Fruit fly (Drosophila melanogaster) Kc167 (cell line): ENCODE results near the gene Ask1.

Source experiments
- Sin3A ChIP-seq: fragments of >200 bp; optimal IDR thresholded peaks from 2 replicates; lab custom pipeline; 2018; ENCODE audit warnings: missing external identifiers
- h ChIP-seq: fragments of >200 bp; optimal IDR thresholded peaks from 3 replicates; lab custom pipeline; 2018; ENCODE audit warnings: missing external identifiers
- psq ChIP-seq: fragments of >200 bp; optimal IDR thresholded peaks from 2 replicates; lab custom pipeline; 2017; ENCODE audit warnings: missing external identifiers

dm6 chr3R:19890340-19890998, 10.9 kb downstream of the Ask1 start, which contains the start of gene CG4733:
- TF ChIP-seq psq (lab: Kevin White, UChicago) (no peak), h (lab: Kevin White, UChicago) (no peak), Sin3A (no peak)
